Fruit fly (Drosophila melanogaster): ENCODE results near the gene CG2924.

CG2924 gene

dm6 chrX:2293294-2293988 lies 22.9 kb upstream of the CG2924 start, which contains the start of gene CG2865 (continued):
- TF ChIP-seq dan (GFP tag; IDR thresholded peaks at IDR 0.05) (no peak; the same call in 1 of the 2 replicates), CG10366 (GFP tag; IDR thresholded peaks at IDR 0.05) (peak; percentile 73), Optix (GFP tag; IDR thresholded peaks at IDR 0.05) (0 out of 3 replicates have a peak, but pooled peaks have one; percentile 54), Lim3 (GFP tag; IDR thresholded peaks at IDR 0.05) (no peak), CG8281 (tag; optimal IDR thresholded peaks at IDR 0.05) (peak; percentile 88), CG11560 (tag; IDR thresholded peaks at IDR 0.05) (peak; percentile 69; the same call in 2 of the 3 replicates), CG7987 (GFP tag; optimal IDR thresholded peaks at IDR 0.05) (peak; percentile 85), sna (GFP tag; IDR thresholded peaks at IDR 0.05; ENCODE audit: partially characterized antibody) (no peak), wdn (GFP tag; IDR thresholded peaks at IDR 0.05) (peak; percentile 71), CG30403 (GFP tag; optimal IDR thresholded peaks at IDR 0.05) (peak; percentile 94), ro (GFP tag; IDR thresholded peaks at IDR 0.05) (no peak; the same call in 1 of the 2 replicates), dati (GFP tag; IDR thresholded peaks at IDR 0.05) (0 out of 2 replicates have a peak, but pooled peaks have one; percentile 21), HLH54F (GFP tag; optimal IDR thresholded peaks at IDR 0.05) (peak; percentile 92), Hsf (GFP tag; optimal IDR thresholded peaks at IDR 0.05) (peak; percentile 94), CG10321 (GFP tag; IDR thresholded peaks at IDR 0.05) (peak; percentile 11; the same call in 1 of the 2 replicates), CG4854 (GFP tag; optimal IDR thresholded peaks at IDR 0.05) (peak; percentile 73), Adf1 (GFP tag; IDR thresholded peaks at IDR 0.05) (peak; percentile 98), CG15073 (GFP tag; optimal IDR thresholded peaks at IDR 0.05) (peak; percentile 49), bcd (GFP tag; optimal IDR thresholded peaks at IDR 0.05) (peak; percentile 94), cato (GFP tag; optimal IDR thresholded peaks at IDR 0.05; ENCODE audit: borderline replicate concordance) (peak; percentile 85), p53 (GFP tag; optimal IDR thresholded peaks at IDR 0.05) (peak; percentile 74), grau (tag; optimal IDR thresholded peaks at IDR 0.05) (peak; percentile 96), CG3847 (GFP tag; IDR thresholded peaks at IDR 0.05) (peak; percentile 90), lbe (GFP tag; optimal IDR thresholded peaks at IDR 0.05) (peak; percentile 92), Drgx (GFP tag; IDR thresholded peaks at IDR 0.05) (peak; percentile 93), twi (tag; optimal IDR thresholded peaks at IDR 0.05) (peak; percentile 91), peb (GFP tag; IDR thresholded peaks at IDR 0.05) (peak; percentile 76), nerfin-2 (GFP tag; IDR thresholded peaks at IDR 0.05; ENCODE audit: partially characterized antibody) (peak; percentile 38; the same call in 1 of the 2 replicates), Deaf1 (tag; optimal IDR thresholded peaks at IDR 0.05) (peak; percentile 83), scrt (GFP tag; optimal IDR thresholded peaks at IDR 0.05) (peak; percentile 92), otp (GFP tag; IDR thresholded peaks at IDR 0.05) (peak; percentile 46; the same call in 1 of the 3 replicates), CG7786 (GFP tag; optimal IDR thresholded peaks at IDR 0.05) (peak; percentile 91), corto (GFP tag; optimal IDR thresholded peaks at IDR 0.05) (peak; percentile 84), PHDP (tag; optimal IDR thresholded peaks at IDR 0.05) (peak; percentile 97), onecut (GFP tag; IDR thresholded peaks at IDR 0.05) (peak; percentile 86), az2 (GFP tag; optimal IDR thresholded peaks at IDR 0.05) (peak; percentile 89), wor (GFP tag; IDR thresholded peaks at IDR 0.05) (peak; percentile 73), bowl (GFP tag; IDR thresholded peaks at IDR 0.05) (peak; percentile 53; the same call in 1 of the 2 replicates), stwl (tag; optimal IDR thresholded peaks at IDR 0.05) (peak; percentile 14), hbn (GFP tag; IDR thresholded peaks at IDR 0.05; ENCODE audit: partially characterized antibody) (no peak), CG3726 (GFP tag; IDR thresholded peaks at IDR 0.05) (0 out of 3 replicates have a peak, but pooled peaks have one; percentile 63), MBD-R2 (GFP tag; IDR thresholded peaks at IDR 0.05) (peak; percentile 72; the same call in 1 of the 2 replicates), ftz-f1 (GFP tag; optimal IDR thresholded peaks at IDR 0.05) (peak; percentile 28), al (GFP tag; IDR thresholded peaks at IDR 0.05) (peak; percentile 84), sr (GFP tag; IDR thresholded peaks at IDR 0.05) (peak; percentile 93), gcm (GFP tag; optimal IDR thresholded peaks at IDR 0.05) (peak; percentile 96), MTF-1 (GFP tag; optimal IDR thresholded peaks at IDR 0.05; ENCODE audit: borderline replicate concordance) (peak; percentile 53), psq (GFP tag; optimal IDR thresholded peaks at IDR 0.05) (peak; percentile 61), fd64A (GFP tag; optimal IDR thresholded peaks at IDR 0.05) (peak; percentile 90)

All from whole organism, embryonic.